Fruit fly (Drosophila melanogaster) whole organism, adult: Measurements from ENCODE around the gene CG17841.

Source experiments
- CG1620 ChIP-seq: fragments of 200-800 bp; sonication (Bioruptor generic); optimal IDR thresholded peaks from 2 replicates; lab custom pipeline; 2016; ENCODE audit warnings: missing biosample characterization, missing genetic modification characterization
- CG7101 ChIP-seq: fragments of 200-800 bp; sonication (Bioruptor generic); optimal IDR thresholded peaks from 2 replicates; lab custom pipeline; 2018; ENCODE audit warnings: missing biosample characterization, mild to moderate bottlenecking, missing genetic modification characterization, moderate library complexity
- Crg-1 ChIP-seq: fragments of 200-800 bp; sonication (Bioruptor generic); optimal IDR thresholded peaks from 2 replicates; lab custom pipeline; 2016; ENCODE audit warnings: missing biosample characterization, missing genetic modification characterization
- cic ChIP-seq: fragments of 200-800 bp; sonication (Bioruptor generic); optimal IDR thresholded peaks from 2 replicates; lab custom pipeline; 2017; ENCODE audit warnings: missing biosample characterization, mild to moderate bottlenecking, missing genetic modification characterization, moderate library complexity
- kay ChIP-seq: fragments of 200-800 bp; sonication (Bioruptor generic); peaks from one replicate; lab custom pipeline; 2016; ENCODE audit warnings: missing biosample characterization, missing genetic modification characterization, borderline replicate concordance
- pad ChIP-seq: fragments of 200-800 bp; sonication (Bioruptor generic); optimal IDR thresholded peaks from 3 replicates; lab custom pipeline; 2017; ENCODE audit warnings: missing biosample characterization, missing genetic modification characterization, mild to moderate bottlenecking, moderate library complexity, missing genetic modification reagents

dm6 chrX:10331718-10332117 lies 36.1 kb upstream of the CG17841 start, which contains the start of gene CG15306:
- TF ChIP-seq CG7101 (tag; lab: Kevin White, UChicago) (no peak), CG1620 (no peak), Crg-1 (GFP tag; lab: Kevin White, UChicago) (no peak), pad (GFP tag; lab: Kevin White, UChicago) (no peak), cic (GFP tag; lab: Kevin White, UChicago) (no peak), kay (GFP tag; lab: Kevin White, UChicago) (no peak)
